Worm (Caenorhabditis elegans): ENCODE results near the gene K06A4.7.

K06A4.7 gene

ce11 chrV:9443109-9443508 lies 48.2 kb downstream of the K06A4.7 start (continued):
- TF ChIP-seq hlh-11 (tag; optimal IDR thresholded peaks at IDR 0.05) (peak; percentile 77), mxl-2 (GFP tag; conservative IDR thresholded peaks at IDR 0.05) (no peak), lin-38 (GFP tag; IDR thresholded peaks at IDR 0.05) (no peak), hmg-1.1 (GFP tag; IDR thresholded peaks at IDR 0.05) (no peak), ceh-32 (tag; optimal IDR thresholded peaks at IDR 0.05; ENCODE audit: poor library complexity) (no peak), F49E8.2 (tag; optimal IDR thresholded peaks at IDR 0.05; ENCODE audit: borderline replicate concordance) (no peak), dve-1 (tag; optimal IDR thresholded peaks at IDR 0.05; ENCODE audit: insufficient read depth) (peak; percentile 84), php-3 (GFP tag; IDR thresholded peaks at IDR 0.05) (0 out of 2 replicates have a peak, but pooled peaks have one; percentile 30), nhr-77 (tag; optimal IDR thresholded peaks at IDR 0.05) (peak; percentile 34), nhr-102 (tag; optimal IDR thresholded peaks at IDR 0.05) (peak; percentile 21), mes-2 (tag; optimal IDR thresholded peaks at IDR 0.05; ENCODE audit: poor library complexity, severe bottlenecking) (peak; percentile 25), set-16 (GFP tag; IDR thresholded peaks at IDR 0.05) (no peak), ceh-62 (tag; optimal IDR thresholded peaks at IDR 0.05) (no peak), nhr-6 (tag; optimal IDR thresholded peaks at IDR 0.05) (no peak), nhr-28 (tag; optimal IDR thresholded peaks at IDR 0.05) (peak; percentile 87), sdz-12 (GFP tag; optimal IDR thresholded peaks at IDR 0.05) (no peak), fkh-10 (GFP tag; optimal IDR thresholded peaks at IDR 0.05) (no peak), jun-1 (tag; optimal IDR thresholded peaks at IDR 0.05) (no peak), T26A8.4 (GFP tag; IDR thresholded peaks at IDR 0.05) (no peak), ZK546.5 (tag; optimal IDR thresholded peaks at IDR 0.05) (no peak), daf-16 (GFP tag; optimal IDR thresholded peaks at IDR 0.05) (peak in 1 of 2 experiments; percentile 1), daf-16 (tag; optimal IDR thresholded peaks at IDR 0.05) (peak; percentile 91), F10B5.3 (tag; optimal IDR thresholded peaks at IDR 0.05) (no peak), F37D6.2 (tag; optimal IDR thresholded peaks at IDR 0.05) (no peak), Y105C5A.15 (GFP tag; IDR thresholded peaks at IDR 0.05) (no peak), zfp-3 (GFP tag; conservative IDR thresholded peaks at IDR 0.05) (no peak), aha-1 (tag) (no peak), mep-1 (tag; optimal IDR thresholded peaks at IDR 0.05) (peak; percentile 33), mdt-29 (GFP tag; IDR thresholded peaks at IDR 0.05) (no peak), dmd-9 (GFP tag; IDR thresholded peaks at IDR 0.05) (no peak), dmd-6 (GFP tag; IDR thresholded peaks at IDR 0.05) (peak; percentile 69), mdl-1 (tag; optimal IDR thresholded peaks at IDR 0.05) (peak in 1 of 2 experiments; percentile 24), vab-7 (GFP tag; IDR thresholded peaks at IDR 0.05) (no peak), daf-8 (GFP tag; IDR thresholded peaks at IDR 0.05) (no peak), rbr-2 (tag; optimal IDR thresholded peaks at IDR 0.05) (no peak), T20F7.1 (GFP tag; optimal IDR thresholded peaks at IDR 0.05) (no peak)

ce11 chrV:9442471-9442870 lies 48.8 kb downstream of the K06A4.7 start:
- TF ChIP-seq spr-3 (GFP tag; optimal IDR thresholded peaks at IDR 0.05) (no peak), daf-16 (GFP tag; optimal IDR thresholded peaks at IDR 0.05) (no peak), daf-16 (tag; optimal IDR thresholded peaks at IDR 0.05) (no peak), D1046.2 (GFP tag; IDR thresholded peaks at IDR 0.05) (no peak), mes-2 (tag; optimal IDR thresholded peaks at IDR 0.05; ENCODE audit: poor library complexity, severe bottlenecking) (peak; percentile 6), Y48G9A.11 (GFP tag; IDR thresholded peaks at IDR 0.05) (no peak), nhr-237 (tag; optimal IDR thresholded peaks at IDR 0.05) (no peak), attf-4 (tag; optimal IDR thresholded peaks at IDR 0.05) (no peak), unc-130 (GFP tag; optimal IDR thresholded peaks at IDR 0.05) (no peak), dve-1 (tag; optimal IDR thresholded peaks at IDR 0.05; ENCODE audit: insufficient read depth) (peak; percentile 60), pha-4 (GFP tag; IDR thresholded peaks at IDR 0.05) (0 out of 2 replicates have a peak, but pooled peaks have one; percentile 16), pha-4 (tag; optimal IDR thresholded peaks at IDR 0.05) (no peak), unc-62 (GFP tag; optimal IDR thresholded peaks at IDR 0.05 in 1 of 2) (peak in 1 of 2 experiments; percentile 59), unc-62 (tag; optimal IDR thresholded peaks at IDR 0.05) (no peak), hmg-1.1 (GFP tag; IDR thresholded peaks at IDR 0.05) (0 out of 2 replicates have a peak, but pooled peaks have one; percentile 10), hlh-30 (tag; optimal IDR thresholded peaks at IDR 0.05; ENCODE audit: insufficient read depth) (peak; percentile 23), zfp-2 (tag; optimal IDR thresholded peaks at IDR 0.05) (no peak), Y105C5A.15 (GFP tag; IDR thresholded peaks at IDR 0.05) (no peak)

Measured in whole organism, L4 larva.